Worm (Caenorhabditis elegans): ENCODE measurements around the gene F13E9.5.

ce11 chrIV:10881230-10881629 lies 2.9 kb downstream of the F13E9.5 start, which contains the start of gene F13E9.13:
- no peak for TF ChIP-seq syd-9 (tag; optimal IDR thresholded peaks at IDR 0.05)
- no peak for TF ChIP-seq tbx-2 (tag; optimal IDR thresholded peaks at IDR 0.05)

Data from whole organism, late embryonic.